Worm (Caenorhabditis elegans) whole organism, early embryonic: ENCODE results near the gene B0310.1.

ENCODE experiments used
- B0310.2 ChIP-seq: sonication (generic microtip); optimal IDR thresholded peaks from 2 replicates; lab custom pipeline; 2016; ENCODE audit warnings: mild to moderate bottlenecking, missing genetic modification characterization, missing compliant biosample characterization
- F13C5.2 ChIP-seq: sonication (generic microtip); optimal IDR thresholded peaks from 2 replicates; lab custom pipeline; 2017; ENCODE audit warnings: mild to moderate bottlenecking, missing genetic modification characterization, inconsistent platforms, missing compliant biosample characterization
- aly-1 ChIP-seq: sonication (generic microtip); optimal IDR thresholded peaks from 2 replicates; lab custom pipeline; 2016; ENCODE audit warnings: missing genetic modification characterization, missing compliant biosample characterization
- ama-1 ChIP-seq: fragments of 150-350 bp; optimal IDR thresholded peaks from 2 replicates; lab custom pipeline; 2014
- ceh-13 ChIP-seq: fragments of 200-800 bp; sonication (Bioruptor generic); optimal IDR thresholded peaks from 2 replicates; lab custom pipeline; 2018; ENCODE audit warnings: mild to moderate bottlenecking, missing genetic modification characterization, missing compliant biosample characterization
- ceh-36 ChIP-seq: sonication (generic microtip); optimal IDR thresholded peaks from 2 replicates; lab custom pipeline; 2016; ENCODE audit warnings: missing genetic modification characterization, inconsistent platforms, missing compliant biosample characterization
- ets-7 ChIP-seq: sonication (generic microtip); optimal IDR thresholded peaks from 2 replicates; lab custom pipeline; 2016; ENCODE audit warnings: missing genotype, missing genetic modification characterization, missing compliant biosample characterization
- flt-1 ChIP-seq: fragments of 200-800 bp; sonication (Bioruptor generic); IDR thresholded peaks from 2 replicates; pipeline ENCODE4 v1.3.6; 2022; ENCODE audit warnings: missing genetic modification characterization, missing compliant biosample characterization
- hmbx-1 ChIP-seq: sonication (generic microtip); optimal IDR thresholded peaks from 2 replicates; lab custom pipeline; 2016; ENCODE audit warnings: mild to moderate bottlenecking, missing genetic modification characterization, missing compliant biosample characterization
- hmg-4 ChIP-seq: fragments of 200-800 bp; sonication (Bioruptor generic); optimal IDR thresholded peaks from 2 replicates; lab custom pipeline; 2018; ENCODE audit warnings: mild to moderate bottlenecking, missing genetic modification characterization, missing compliant biosample characterization
- hnd-1 ChIP-seq: sonication (generic microtip); optimal IDR thresholded peaks from 2 replicates; lab custom pipeline; 2016; ENCODE audit warnings: missing genetic modification characterization, missing compliant biosample characterization
- pes-1 ChIP-seq: fragments of 200-800 bp; sonication (Bioruptor generic); IDR thresholded peaks from 2 replicates; pipeline ENCODE4 v1.3.6; 2022; ENCODE audit warnings: missing genetic modification reagents, missing genetic modification characterization, missing compliant biosample characterization
- scrt-1 ChIP-seq: fragments of 200-800 bp; sonication (Bioruptor generic); IDR thresholded peaks from 2 replicates; pipeline ENCODE4 v1.3.6; 2022; ENCODE audit warnings: missing genetic modification characterization, missing compliant biosample characterization
- sea-1 ChIP-seq: fragments of 200-800 bp; sonication (Bioruptor generic); conservative IDR thresholded peaks from 2 replicates; pipeline ENCODE4 v1.3.6; 2022; ENCODE audit warnings: missing genetic modification characterization, missing compliant biosample characterization
- tbx-11 ChIP-seq: fragments of 200-800 bp; sonication (Bioruptor generic); IDR thresholded peaks from 2 replicates; pipeline ENCODE4 v1.3.6; 2022; ENCODE audit warnings: missing genetic modification characterization, missing compliant biosample characterization
- tbx-37 ChIP-seq: fragments of 200-800 bp; sonication (Bioruptor generic); conservative IDR thresholded peaks from 2 replicates; pipeline ENCODE4 v1.3.6; 2022; ENCODE audit warnings: missing genetic modification reagents, missing genetic modification characterization, missing compliant biosample characterization
- tra-4 ChIP-seq: sonication (generic microtip); optimal IDR thresholded peaks from 2 replicates; lab custom pipeline; 2017; ENCODE audit warnings: missing genetic modification characterization, missing compliant biosample characterization

B0310.1 gene

ce11 chrX:504046-504843 is 11.2 kb downstream of the B0310.1 start:
- TF ChIP-seq hmbx-1 (tag; lab: Kevin White, UChicago) (no peak), flt-1 (GFP tag; lab: Robert Waterston, UW) (no peak), ets-7 (tag; lab: Kevin White, UChicago) (no peak), sea-1 (GFP tag; lab: Robert Waterston, UW) (no peak), ceh-36 (tag; lab: Kevin White, UChicago) (no peak), tbx-11 (GFP tag; lab: Robert Waterston, UW) (no peak), aly-1 (tag; lab: Kevin White, UChicago) (no peak), ceh-13 (GFP tag; lab: Kevin White, UChicago) (no peak), ama-1 (lab: Kevin White, UChicago) (no peak), hnd-1 (tag; lab: Kevin White, UChicago) (no peak), scrt-1 (GFP tag; lab: Robert Waterston, UW) (no peak)

- TF ChIP-seq scrt-1 (GFP tag; lab: Robert Waterston, UW) (no peak), hnd-1 (tag; lab: Kevin White, UChicago) (no peak), ceh-36 (tag; lab: Kevin White, UChicago) (no peak), B0310.2 (tag; lab: Kevin White, UChicago) (no peak), ceh-13 (GFP tag; lab: Kevin White, UChicago) (no peak), tbx-37 (GFP tag; lab: Robert Waterston, UW) (no peak)
These were observed 12.0 kb downstream of the B0310.1 start for ce11 chrX:505014-505413.

DNA sequence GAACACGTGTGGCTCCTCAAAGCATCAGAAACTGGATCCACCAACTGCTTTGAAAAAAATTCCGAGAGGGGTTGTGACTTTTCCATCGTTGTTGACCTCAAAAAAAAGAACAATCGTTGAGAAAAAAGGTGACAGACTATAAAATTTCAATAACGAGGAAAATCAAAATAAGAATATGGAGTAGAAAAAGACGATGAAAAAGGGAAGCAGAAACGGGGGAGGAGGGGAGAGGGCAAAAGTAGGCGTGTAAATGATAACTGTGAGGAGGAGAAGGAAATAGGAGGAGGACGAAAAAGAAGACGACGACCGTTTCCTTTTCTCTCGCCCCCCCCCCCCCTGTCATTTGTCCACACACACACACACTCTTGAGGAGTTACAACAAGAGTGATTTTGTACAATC is 13.8 kb downstream of the B0310.1 start, which contains the start of gene B0310.2:
Gene B0310.2 (minus strand): TSS at position 101 of the 400 bp plus-strand sequence.
- TF ChIP-seq sea-1 (GFP tag; lab: Robert Waterston, UW) (no peak), flt-1 (GFP tag; lab: Robert Waterston, UW) (no peak), tra-4 (tag; lab: Kevin White, UChicago) (no peak), ceh-13 (GFP tag; lab: Kevin White, UChicago) (no peak), scrt-1 (GFP tag; lab: Robert Waterston, UW) (no peak), B0310.2 (tag; lab: Kevin White, UChicago) (no peak), ets-7 (tag; lab: Kevin White, UChicago) (no peak), hnd-1 (tag; lab: Kevin White, UChicago) (no peak), ama-1 (lab: Kevin White, UChicago) (no peak), hmg-4 (GFP tag; lab: Kevin White, UChicago) (no peak), tbx-37 (GFP tag; lab: Robert Waterston, UW) (no peak), aly-1 (tag; lab: Kevin White, UChicago) (no peak), ceh-36 (tag; lab: Kevin White, UChicago) (no peak), pes-1 (GFP tag; lab: Robert Waterston, UW) (no peak), hmbx-1 (tag; lab: Kevin White, UChicago) (no peak), tbx-11 (GFP tag; lab: Robert Waterston, UW) (no peak), F13C5.2 (no peak)

DNA sequence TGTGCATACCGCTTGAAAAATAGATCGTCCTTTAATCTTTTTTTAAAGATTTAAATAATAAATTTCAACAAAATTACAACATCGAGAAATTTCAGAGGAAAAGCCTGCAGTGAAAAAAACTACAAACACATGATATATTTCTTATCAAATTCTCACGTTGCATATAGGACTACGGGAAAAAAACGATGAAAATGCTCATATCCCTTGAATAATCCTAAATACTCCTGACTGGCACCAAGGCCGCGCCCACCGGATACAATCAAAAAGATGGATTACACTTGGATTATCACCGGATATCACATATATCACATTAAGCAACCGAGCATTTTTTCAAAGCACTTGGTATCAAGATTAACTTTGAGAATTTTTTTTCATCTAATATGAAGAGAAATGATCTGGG is 21.0 kb downstream of the B0310.1 start:
- TF ChIP-seq ets-7 (tag; lab: Kevin White, UChicago), result no peak
- TF ChIP-seq sea-1 (GFP tag; lab: Robert Waterston, UW), result no peak
- no peak for TF ChIP-seq ama-1 (lab: Kevin White, UChicago)
- TF ChIP-seq ceh-36 (tag; lab: Kevin White, UChicago), result no peak
- no peak for TF ChIP-seq tbx-37 (GFP tag; lab: Robert Waterston, UW)
- no peak for TF ChIP-seq scrt-1 (GFP tag; lab: Robert Waterston, UW)
- TF ChIP-seq aly-1 (tag; lab: Kevin White, UChicago), result no peak
- TF ChIP-seq tbx-11 (GFP tag; lab: Robert Waterston, UW), result no peak
- TF ChIP-seq F13C5.2, result no peak

- TF ChIP-seq flt-1 (GFP tag; lab: Robert Waterston, UW), result no peak
- TF ChIP-seq B0310.2 (tag; lab: Kevin White, UChicago), result no peak
- TF ChIP-seq scrt-1 (GFP tag; lab: Robert Waterston, UW), result no peak
- TF ChIP-seq tra-4 (tag; lab: Kevin White, UChicago), result no peak
- TF ChIP-seq F13C5.2, result no peak
- TF ChIP-seq ceh-13 (GFP tag; lab: Kevin White, UChicago), result no peak
- TF ChIP-seq pes-1 (GFP tag; lab: Robert Waterston, UW), result no peak
- TF ChIP-seq tbx-11 (GFP tag; lab: Robert Waterston, UW), result no peak
- no peak for TF ChIP-seq sea-1 (GFP tag; lab: Robert Waterston, UW)
These were observed 27.9 kb downstream of the B0310.1 start, which contains the start of gene B0310.3 for ce11 chrX:520881-521280. TSS of gene B0310.3 (minus strand) at chrX:520981.

ce11 chrX:524498-524897 is 31.5 kb downstream of the B0310.1 start:
- TF ChIP-seq pes-1 (GFP tag; lab: Robert Waterston, UW), result no peak
- no peak for TF ChIP-seq ets-7 (tag; lab: Kevin White, UChicago)
- no peak for TF ChIP-seq hmbx-1 (tag; lab: Kevin White, UChicago)
- no peak for TF ChIP-seq aly-1 (tag; lab: Kevin White, UChicago)
- no peak for TF ChIP-seq scrt-1 (GFP tag; lab: Robert Waterston, UW)
- TF ChIP-seq ceh-36 (tag; lab: Kevin White, UChicago), result no peak
- TF ChIP-seq sea-1 (GFP tag; lab: Robert Waterston, UW), result no peak
- TF ChIP-seq ceh-13 (GFP tag; lab: Kevin White, UChicago), result no peak
- TF ChIP-seq tra-4 (tag; lab: Kevin White, UChicago), result no peak
- no peak for TF ChIP-seq tbx-11 (GFP tag; lab: Robert Waterston, UW)
- TF ChIP-seq hmg-4 (GFP tag; lab: Kevin White, UChicago), result no peak
- TF ChIP-seq B0310.2 (tag; lab: Kevin White, UChicago), result no peak
- TF ChIP-seq ama-1 (lab: Kevin White, UChicago), result no peak
- TF ChIP-seq hnd-1 (tag; lab: Kevin White, UChicago), result no peak
- TF ChIP-seq flt-1 (GFP tag; lab: Robert Waterston, UW), result no peak
- no peak for TF ChIP-seq tbx-37 (GFP tag; lab: Robert Waterston, UW)
- no peak for TF ChIP-seq F13C5.2
